Worm (Caenorhabditis elegans): ENCODE results near the gene C06C3.12.

The C06C3.12 gene

DNA sequence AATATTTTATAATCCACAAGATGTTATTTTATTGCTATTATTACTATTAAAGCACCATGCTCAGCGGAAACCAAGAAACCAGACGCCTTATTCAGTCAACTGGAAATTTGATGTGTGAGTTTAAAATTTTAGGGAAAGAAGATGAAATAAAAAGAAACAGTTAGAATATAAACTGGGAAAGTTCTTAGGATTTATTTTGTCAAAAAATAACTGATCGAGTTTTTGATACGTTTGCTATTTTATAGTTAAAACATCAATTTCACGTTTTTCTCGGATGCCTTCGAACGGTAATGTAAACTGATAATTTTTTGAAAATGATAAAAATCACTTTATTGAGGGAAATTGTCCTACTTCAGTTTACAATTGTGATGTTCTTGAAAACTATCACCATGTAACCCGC is 2.5 kb upstream of the C06C3.12 start, which contains the start of gene C06C3.3:
C06C3.3 (minus strand) TSS at position 101 of the 400 bp plus-strand sequence.
- TF ChIP-seq ces-1 (GFP tag; optimal IDR thresholded peaks at IDR 0.05) (no peak), isw-1 (GFP tag; IDR thresholded peaks at IDR 0.05) (no peak), unc-30 (tag; optimal IDR thresholded peaks at IDR 0.05) (no peak), dpl-1 (GFP tag; optimal IDR thresholded peaks at IDR 0.05) (no peak), aha-1 (tag; optimal IDR thresholded peaks at IDR 0.05) (no peak), unc-130 (tag; optimal IDR thresholded peaks at IDR 0.05) (no peak), rnt-1 (tag; optimal IDR thresholded peaks at IDR 0.05) (no peak), efl-3 (GFP tag; optimal IDR thresholded peaks at IDR 0.05) (no peak), lsy-2 (tag; optimal IDR thresholded peaks at IDR 0.05) (no peak), pax-3 (tag; optimal IDR thresholded peaks at IDR 0.05) (no peak), nhr-237 (tag; optimal IDR thresholded peaks at IDR 0.05) (no peak), fkh-10 (GFP tag; optimal IDR thresholded peaks at IDR 0.05) (no peak), efl-1 (optimal IDR thresholded peaks at IDR 0.05) (no peak), efl-1 (GFP tag; optimal IDR thresholded peaks at IDR 0.05 in 1 of 2) (no peak), fkh-4 (tag; optimal IDR thresholded peaks at IDR 0.05; ENCODE audit: borderline replicate concordance) (no peak), mab-9 (GFP tag; IDR thresholded peaks at IDR 0.05) (no peak), ceh-90 (tag; optimal IDR thresholded peaks at IDR 0.05) (no peak), lin-13 (GFP tag; optimal IDR thresholded peaks at IDR 0.05) (no peak), C16A3.4 (tag; optimal IDR thresholded peaks at IDR 0.05) (no peak), lin-39 (tag; optimal IDR thresholded peaks at IDR 0.05) (no peak)

ce11 chrII:9372991-9373390 is 1.9 kb upstream of the C06C3.12 start, which contains the start of gene C06C3.4:
Gene C06C3.4, plus strand, starts transcription at chrII:9373291.
- TF ChIP-seq pag-3 (tag; optimal IDR thresholded peaks at IDR 0.05; ENCODE audit: borderline replicate concordance, insufficient read depth): no peak
- TF ChIP-seq lin-13 (GFP tag; optimal IDR thresholded peaks at IDR 0.05): no peak
- TF ChIP-seq vab-15 (tag; optimal IDR thresholded peaks at IDR 0.05): no peak
- TF ChIP-seq lin-35 (GFP tag; optimal IDR thresholded peaks at IDR 0.05): no peak
- no peak for TF ChIP-seq rnt-1 (tag; optimal IDR thresholded peaks at IDR 0.05)
- TF ChIP-seq egl-27 (tag; optimal IDR thresholded peaks at IDR 0.05): no peak
- no peak for TF ChIP-seq aly-2 (tag; optimal IDR thresholded peaks at IDR 0.05)
- no peak for TF ChIP-seq ceh-90 (tag; optimal IDR thresholded peaks at IDR 0.05)
- no peak for TF ChIP-seq unc-30 (tag; optimal IDR thresholded peaks at IDR 0.05)
- no peak for TF ChIP-seq nhr-76 (tag; optimal IDR thresholded peaks at IDR 0.05)
- TF ChIP-seq snu-23 (GFP tag; optimal IDR thresholded peaks at IDR 0.05): no peak
- TF ChIP-seq egl-13 (tag; optimal IDR thresholded peaks at IDR 0.05): no peak
- TF ChIP-seq nhr-47 (tag; optimal IDR thresholded peaks at IDR 0.05): no peak
- TF ChIP-seq aha-1 (tag; optimal IDR thresholded peaks at IDR 0.05): no peak
- TF ChIP-seq tbx-2 (tag; optimal IDR thresholded peaks at IDR 0.05): no peak
- TF ChIP-seq fkh-8 (tag; optimal IDR thresholded peaks at IDR 0.05): no peak
- no peak for TF ChIP-seq fkh-4 (tag; optimal IDR thresholded peaks at IDR 0.05; ENCODE audit: borderline replicate concordance)
- no peak for TF ChIP-seq ets-5 (GFP tag; IDR thresholded peaks at IDR 0.05)
- no peak for TF ChIP-seq mab-9 (GFP tag; IDR thresholded peaks at IDR 0.05)
- TF ChIP-seq lsy-2 (tag; optimal IDR thresholded peaks at IDR 0.05): no peak

DNA sequence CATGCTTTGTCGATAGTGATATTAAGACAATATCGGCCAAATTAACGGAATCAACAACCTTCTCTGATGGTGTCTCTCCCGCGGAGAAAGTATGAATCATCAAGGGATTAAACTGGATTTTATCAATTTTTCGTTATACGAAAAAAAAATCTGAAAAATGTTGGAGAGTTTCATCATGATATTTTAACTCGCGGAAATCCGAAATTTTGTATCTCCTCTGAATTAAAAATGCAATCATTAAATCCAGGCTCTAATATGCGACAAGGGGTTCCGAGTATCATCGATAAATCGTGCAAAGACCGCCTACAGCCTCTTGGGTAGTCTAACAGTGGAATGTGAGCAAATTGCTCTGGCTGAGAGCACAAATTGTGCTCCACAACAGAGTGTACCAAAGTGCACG is 2.3 kb downstream of the C06C3.12 start, which contains the start of gene C06C3.10:
C06C3.10 (minus strand) TSS at position 101 of the 400 bp plus-strand sequence.
- no peak for TF ChIP-seq C04F5.9 (tag; optimal IDR thresholded peaks at IDR 0.05)
- no peak for TF ChIP-seq pag-3 (tag; optimal IDR thresholded peaks at IDR 0.05; ENCODE audit: borderline replicate concordance, insufficient read depth)
- TF ChIP-seq blmp-1 (tag; optimal IDR thresholded peaks at IDR 0.05): no peak
- no peak for TF ChIP-seq nhr-28 (tag; optimal IDR thresholded peaks at IDR 0.05)
- no peak for TF ChIP-seq Y116A8C.19 (tag; optimal IDR thresholded peaks at IDR 0.05; ENCODE audit: borderline replicate concordance)
- no peak for TF ChIP-seq fkh-8 (tag; optimal IDR thresholded peaks at IDR 0.05)
- TF ChIP-seq ceh-8 (GFP tag; optimal IDR thresholded peaks at IDR 0.05): no peak
- TF ChIP-seq nhr-11 (tag; optimal IDR thresholded peaks at IDR 0.05): no peak
- no peak for TF ChIP-seq lin-13 (GFP tag; optimal IDR thresholded peaks at IDR 0.05)
- no peak for TF ChIP-seq ets-5 (GFP tag; IDR thresholded peaks at IDR 0.05)
- no peak for TF ChIP-seq fkh-10 (GFP tag; optimal IDR thresholded peaks at IDR 0.05)
